Worm (Caenorhabditis elegans): ENCODE measurements around the gene F35B3.4.

Gene F35B3.4

ce11 chrX:17058340-17058739 lies 37.6 kb upstream of the F35B3.4 start (continued):
- TF ChIP-seq ceh-32 (tag; optimal IDR thresholded peaks at IDR 0.05; ENCODE audit: poor library complexity) = no peak
- TF ChIP-seq nhr-11 (tag; optimal IDR thresholded peaks at IDR 0.05) = peak; percentile 7
- peak; percentile 28 for TF ChIP-seq mxl-3 (GFP tag; optimal IDR thresholded peaks at IDR 0.05)
- TF ChIP-seq mdl-1 (tag; optimal IDR thresholded peaks at IDR 0.05) = peak in 1 of 2 experiments; percentile 65
- TF ChIP-seq snpc-4 (tag; optimal IDR thresholded peaks at IDR 0.05) = no peak
- no peak for TF ChIP-seq nhr-10 (tag; optimal IDR thresholded peaks at IDR 0.05)

ce11 chrX:17055836-17056783 lies 35.4 kb upstream of the F35B3.4 start:
- TF ChIP-seq daf-8 (GFP tag; IDR thresholded peaks at IDR 0.05) (no peak), unc-130 (GFP tag; optimal IDR thresholded peaks at IDR 0.05) (no peak), snpc-4 (tag; optimal IDR thresholded peaks at IDR 0.05) (no peak), lin-13 (GFP tag; optimal IDR thresholded peaks at IDR 0.05) (peak; percentile 26), daf-16 (GFP tag; optimal IDR thresholded peaks at IDR 0.05) (no peak), daf-16 (tag; optimal IDR thresholded peaks at IDR 0.05) (peak; percentile 74), nhr-41 (GFP tag; IDR thresholded peaks at IDR 0.05) (no peak), R02D3.7 (tag; optimal IDR thresholded peaks at IDR 0.05) (no peak), nhr-77 (tag; optimal IDR thresholded peaks at IDR 0.05) (peak; percentile 11), madf-9 (GFP tag; conservative IDR thresholded peaks at IDR 0.05) (no peak), tag-97 (GFP tag; IDR thresholded peaks at IDR 0.05) (no peak), zag-1 (tag; optimal IDR thresholded peaks at IDR 0.05) (no peak), attf-4 (tag; optimal IDR thresholded peaks at IDR 0.05) (no peak), mxl-3 (GFP tag; optimal IDR thresholded peaks at IDR 0.05) (no peak), ceh-20 (GFP tag; IDR thresholded peaks at IDR 0.05) (peak; percentile 53; the same call in 1 of the 2 replicates), nhr-25 (tag; optimal IDR thresholded peaks at IDR 0.05; ENCODE audit: borderline replicate concordance, insufficient read depth) (no peak), unc-62 (GFP tag; optimal IDR thresholded peaks at IDR 0.05 in 1 of 2) (no peak), unc-62 (tag; optimal IDR thresholded peaks at IDR 0.05) (no peak), lin-39 (tag; optimal IDR thresholded peaks at IDR 0.05) (no peak), dmd-6 (GFP tag; IDR thresholded peaks at IDR 0.05) (peak; percentile 57), php-3 (GFP tag; IDR thresholded peaks at IDR 0.05) (peak; percentile 96), Y75B8A.6 (GFP tag; IDR thresholded peaks at IDR 0.05) (no peak), unc-39 (tag; optimal IDR thresholded peaks at IDR 0.05) (no peak), arid-1 (GFP tag; conservative IDR thresholded peaks at IDR 0.05) (no peak), lin-15B (tag; optimal IDR thresholded peaks at IDR 0.05) (no peak), ama-1 (optimal IDR thresholded peaks at IDR 0.05) (no peak), ceh-82 (tag; optimal IDR thresholded peaks at IDR 0.05) (no peak), mdl-1 (tag; optimal IDR thresholded peaks at IDR 0.05) (peak; percentile 2 to 40), vab-7 (GFP tag; IDR thresholded peaks at IDR 0.05) (no peak), nhr-76 (tag; optimal IDR thresholded peaks at IDR 0.05) (no peak), ces-1 (GFP tag; optimal IDR thresholded peaks at IDR 0.05) (no peak), fos-1 (tag; optimal IDR thresholded peaks at IDR 0.05) (no peak), ztf-11 (tag; optimal IDR thresholded peaks at IDR 0.05) (no peak), daf-19 (GFP tag; conservative IDR thresholded peaks at IDR 0.05) (no peak), nhr-237 (tag; optimal IDR thresholded peaks at IDR 0.05) (no peak), mes-2 (tag; optimal IDR thresholded peaks at IDR 0.05; ENCODE audit: poor library complexity, severe bottlenecking) (peak; percentile 28), saeg-2 (GFP tag; IDR thresholded peaks at IDR 0.05) (no peak), nhr-28 (tag; optimal IDR thresholded peaks at IDR 0.05) (peak; percentile 60), mdt-29 (GFP tag; IDR thresholded peaks at IDR 0.05) (no peak), pqm-1 (tag; optimal IDR thresholded peaks at IDR 0.05) (peak; percentile 47), aha-1 (tag) (peak; percentile 10), hlh-30 (tag; optimal IDR thresholded peaks at IDR 0.05; ENCODE audit: insufficient read depth) (peak; percentile 47), F10B5.3 (tag; optimal IDR thresholded peaks at IDR 0.05) (no peak), lim-7 (GFP tag; IDR thresholded peaks at IDR 0.05) (no peak), mxl-2 (GFP tag; conservative IDR thresholded peaks at IDR 0.05) (no peak), hif-1 (tag; optimal IDR thresholded peaks at IDR 0.05) (no peak)
